Fruit fly (Drosophila melanogaster): ENCODE data around the gene Prestin.

DNA sequence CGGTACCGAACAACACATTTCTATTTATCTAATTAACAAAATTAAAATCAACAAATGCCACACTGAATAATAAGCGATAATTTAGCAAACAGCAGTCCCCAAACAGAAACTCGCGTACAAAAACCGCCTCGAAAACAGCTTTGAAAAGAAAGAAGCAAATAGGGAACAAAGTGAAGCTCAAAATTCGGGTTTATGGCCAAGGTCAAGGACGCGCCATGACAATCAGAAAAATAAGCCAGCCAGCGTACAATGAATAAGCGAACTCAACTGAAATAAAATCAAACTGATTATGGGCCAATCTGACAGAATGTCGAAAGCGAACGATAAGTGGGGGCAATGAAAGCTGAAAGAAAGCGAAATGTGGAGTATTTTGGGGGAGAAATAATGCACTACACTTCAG lies 13.8 kb upstream of the Prestin start:
- TF ChIP-seq topi (GFP tag; optimal IDR thresholded peaks at IDR 0.05) (no peak), CG10631 (GFP tag; optimal IDR thresholded peaks at IDR 0.05) (no peak), Gug (GFP tag; IDR thresholded peaks at IDR 0.05) (no peak), Blimp-1 (GFP tag; optimal IDR thresholded peaks at IDR 0.05) (no peak), CG11902 (GFP tag; optimal IDR thresholded peaks at IDR 0.05) (no peak), CG1621 (tag; optimal IDR thresholded peaks at IDR 0.05) (no peak), CG9139 (GFP tag; optimal IDR thresholded peaks at IDR 0.05) (no peak), esn (GFP tag; optimal IDR thresholded peaks at IDR 0.05) (no peak), Hr39 (GFP tag; optimal IDR thresholded peaks at IDR 0.05) (no peak), CG16779 (tag; optimal IDR thresholded peaks at IDR 0.05) (no peak), CG6854 (GFP tag; optimal IDR thresholded peaks at IDR 0.05) (no peak), CG34406 (GFP tag; optimal IDR thresholded peaks at IDR 0.05) (no peak), CG32006 (GFP tag; optimal IDR thresholded peaks at IDR 0.05) (no peak), CG8632 (GFP tag; optimal IDR thresholded peaks at IDR 0.05) (no peak)
